Fruit fly (Drosophila melanogaster) S2 (cell line): ENCODE data around the gene scu.

Experiments
- CG8478 ChIP-seq: fragments of >200 bp; optimal IDR thresholded peaks from 2 replicates; lab custom pipeline; 2018
- CTCF ChIP-seq, 2 experiments: fragments of >200 bp; optimal IDR thresholded peaks; 2 replicates each; lab custom pipeline; 2018

The scu gene

dm6 chrX:18094130-18094529 is 3.1 kb downstream of the scu start:
- no peak for TF ChIP-seq CTCF (optimal IDR thresholded peaks at IDR 0.05; lab: Kevin White, UChicago)
- no peak for TF ChIP-seq CG8478 (lab: Kevin White, UChicago)

- no peak for TF ChIP-seq CTCF (optimal IDR thresholded peaks at IDR 0.05; lab: Kevin White, UChicago)
- TF ChIP-seq CG8478 (lab: Kevin White, UChicago), result no peak
Observed at dm6 chrX:18094747-18095352, 3.8 kb downstream of the scu start.

dm6 chrX:18100146-18100669 is 9.1 kb downstream of the scu start:
- no peak for TF ChIP-seq CTCF (optimal IDR thresholded peaks at IDR 0.05; lab: Kevin White, UChicago)
- no peak for TF ChIP-seq CG8478 (lab: Kevin White, UChicago)

- TF ChIP-seq CTCF (optimal IDR thresholded peaks at IDR 0.05; lab: Kevin White, UChicago) (no peak), CG8478 (lab: Kevin White, UChicago) (no peak)
Observed at dm6 chrX:18101098-18101711, 10.1 kb downstream of the scu start, which contains the start of gene Mvb12. Gene Mvb12 (minus strand): TSS chrX:18101314.

dm6 chrX:18101778-18102177 is 10.7 kb downstream of the scu start, which contains the start of gene Taf8:
Gene Taf8 (plus strand): TSS chrX:18101970.
- TF ChIP-seq CTCF (optimal IDR thresholded peaks at IDR 0.05; lab: Kevin White, UChicago) (no peak), CG8478 (lab: Kevin White, UChicago) (no peak)

dm6 chrX:18103353-18103752 is 12.3 kb downstream of the scu start, which contains the start of gene CG7135:
Gene CG7135 (plus strand): TSS chrX:18103653.
- TF ChIP-seq CTCF (optimal IDR thresholded peaks at IDR 0.05; lab: Kevin White, UChicago) (no peak), CG8478 (lab: Kevin White, UChicago) (no peak)

dm6 chrX:18106686-18107085 is 15.6 kb downstream of the scu start:
- TF ChIP-seq CG8478 (lab: Kevin White, UChicago), result no peak
- TF ChIP-seq CTCF (optimal IDR thresholded peaks at IDR 0.05; lab: Kevin White, UChicago), result no peak

dm6 chrX:18108676-18109075 is 17.6 kb downstream of the scu start:
- TF ChIP-seq CG8478 (lab: Kevin White, UChicago), result no peak
- TF ChIP-seq CTCF (optimal IDR thresholded peaks at IDR 0.05; lab: Kevin White, UChicago), result no peak

dm6 chrX:18114770-18115169 is 23.7 kb downstream of the scu start:
- TF ChIP-seq CG8478 (lab: Kevin White, UChicago), result no peak
- TF ChIP-seq CTCF (optimal IDR thresholded peaks at IDR 0.05; lab: Kevin White, UChicago), result no peak

dm6 chrX:18116811-18117383 is 25.8 kb downstream of the scu start, which contains the start of gene wupA:
Gene wupA (minus strand): TSS chrX:18116922.
- TF ChIP-seq CG8478 (lab: Kevin White, UChicago) (no peak), CTCF (optimal IDR thresholded peaks at IDR 0.05; lab: Kevin White, UChicago) (no peak)

- no peak for TF ChIP-seq CTCF (optimal IDR thresholded peaks at IDR 0.05; lab: Kevin White, UChicago)
- no peak for TF ChIP-seq CG8478 (lab: Kevin White, UChicago)
Observed at dm6 chrX:18118519-18118918, 27.5 kb downstream of the scu start.

dm6 chrX:18125520-18125919 is 34.5 kb downstream of the scu start:
- no peak for TF ChIP-seq CTCF (optimal IDR thresholded peaks at IDR 0.05; lab: Kevin White, UChicago)
- TF ChIP-seq CG8478 (lab: Kevin White, UChicago), result no peak

dm6 chrX:18129297-18129696 is 38.2 kb downstream of the scu start:
- TF ChIP-seq CTCF (optimal IDR thresholded peaks at IDR 0.05; lab: Kevin White, UChicago) (peak; percentile 68 to 71), CG8478 (lab: Kevin White, UChicago) (no peak)

- no peak for TF ChIP-seq CTCF (optimal IDR thresholded peaks at IDR 0.05; lab: Kevin White, UChicago)
- TF ChIP-seq CG8478 (lab: Kevin White, UChicago), result no peak
Observed at dm6 chrX:18130168-18130567, 39.1 kb downstream of the scu start, which contains the start of gene CG43133. Gene CG43133 (minus strand): TSS chrX:18130178.

- no peak for TF ChIP-seq CTCF (optimal IDR thresholded peaks at IDR 0.05; lab: Kevin White, UChicago)
- TF ChIP-seq CG8478 (lab: Kevin White, UChicago), result no peak
Observed at dm6 chrX:18136059-18136458, 45.0 kb downstream of the scu start.
